Fruit fly (Drosophila melanogaster) whole organism, wandering third instar larva: ENCODE measurements around the gene Pka-C1.

Experiments
- GATAd ChIP-seq: sonication (Bioruptor generic); optimal IDR thresholded peaks from 2 replicates; lab custom pipeline; 2016; ENCODE audit warnings: missing biosample characterization, missing genetic modification characterization
- Myc ChIP-seq: fragments of >200 bp; optimal IDR thresholded peaks from 2 replicates; lab custom pipeline; 2017

- TF ChIP-seq GATAd (GFP tag; lab: Kevin White, UChicago) (no peak), Myc (lab: Kevin White, UChicago) (no peak)
These were observed 29.7 kb downstream of the Pka-C1 start for dm6 chr2L:9669354-9669753.
